Fruit fly (Drosophila melanogaster) whole organism, embryonic: ENCODE data around the gene mdu.

ENCODE experiments used
- Antp ChIP-seq: fragments of 200-800 bp; sonication (Bioruptor generic); optimal IDR thresholded peaks from 3 replicates; lab custom pipeline; 2016; ENCODE audit warnings: missing biosample characterization, missing genetic modification characterization
- Bteb2 ChIP-seq: fragments of 200-800 bp; sonication (Bioruptor generic); optimal IDR thresholded peaks from 2 replicates; lab custom pipeline; 2016; ENCODE audit warnings: missing biosample characterization, missing genetic modification characterization
- CG10209 ChIP-seq: fragments of 200-800 bp; sonication (Bioruptor generic); optimal IDR thresholded peaks from 3 replicates; lab custom pipeline; 2017; ENCODE audit warnings: missing biosample characterization, mild to moderate bottlenecking, missing genetic modification characterization, missing genetic modification reagents
- CG10462 ChIP-seq: fragments of 200-800 bp; sonication (Bioruptor generic); optimal IDR thresholded peaks from 2 replicates; lab custom pipeline; 2016; ENCODE audit warnings: missing biosample characterization, missing genetic modification characterization
- CG12104 ChIP-seq: fragments of 200-800 bp; sonication (Bioruptor generic); optimal IDR thresholded peaks from 3 replicates; lab custom pipeline; 2016; ENCODE audit warnings: missing biosample characterization, missing genetic modification characterization
- CG13624 ChIP-seq: fragments of 200-800 bp; sonication (Bioruptor generic); optimal IDR thresholded peaks from 2 replicates; lab custom pipeline; 2016; ENCODE audit warnings: missing biosample characterization, missing genetic modification characterization
- CG13775 ChIP-seq: fragments of 200-800 bp; sonication (Bioruptor generic); optimal IDR thresholded peaks from 3 replicates; lab custom pipeline; 2017; ENCODE audit warnings: missing biosample characterization, mild to moderate bottlenecking, missing genetic modification characterization
- CG14667 ChIP-seq: fragments of 200-800 bp; sonication (Bioruptor generic); IDR thresholded peaks from 2 replicates; pipeline ENCODE4 v1.3.6; 2022; ENCODE audit warnings: missing biosample characterization, missing genetic modification characterization
- CG1529 ChIP-seq: fragments of 200-800 bp; sonication (Bioruptor generic); optimal IDR thresholded peaks from 3 replicates; lab custom pipeline; 2018; ENCODE audit warnings: missing biosample characterization, missing genetic modification characterization
- CG17361 ChIP-seq: fragments of 200-800 bp; sonication (Bioruptor generic); IDR thresholded peaks from 3 replicates; pipeline ENCODE4 v1.3.6; 2022; ENCODE audit warnings: missing biosample characterization, missing genetic modification characterization
- CG18011 ChIP-seq: fragments of 200-800 bp; sonication (Bioruptor generic); optimal IDR thresholded peaks from 2 replicates; lab custom pipeline; 2017; ENCODE audit warnings: missing biosample characterization, missing genetic modification characterization, mild to moderate bottlenecking, moderate library complexity, missing genotype
- CG30403 ChIP-seq: fragments of 200-800 bp; sonication (Bioruptor generic); optimal IDR thresholded peaks from 3 replicates; lab custom pipeline; 2016; ENCODE audit warnings: missing biosample characterization, missing genetic modification characterization
- CG3281 ChIP-seq: fragments of 200-800 bp; sonication (Bioruptor generic); optimal IDR thresholded peaks from 3 replicates; lab custom pipeline; 2017; ENCODE audit warnings: missing biosample characterization, mild to moderate bottlenecking, missing genetic modification characterization
- CG34376 ChIP-seq: fragments of 200-800 bp; sonication (Bioruptor generic); optimal IDR thresholded peaks from 2 replicates; lab custom pipeline; 2018; ENCODE audit warnings: missing biosample characterization, mild to moderate bottlenecking, missing genetic modification characterization
- CG34422 ChIP-seq: fragments of 200-800 bp; sonication (Bioruptor generic); IDR thresholded peaks from 3 replicates; pipeline ENCODE4 v1.3.6; 2022; ENCODE audit warnings: missing biosample characterization, missing genetic modification characterization
- CG3838 ChIP-seq: fragments of 200-800 bp; sonication (Bioruptor generic); optimal IDR thresholded peaks from 3 replicates; lab custom pipeline; 2016; ENCODE audit warnings: missing biosample characterization, missing genetic modification characterization
- CG3847 ChIP-seq: fragments of 200-800 bp; sonication (Bioruptor generic); IDR thresholded peaks from 2 replicates; pipeline ENCODE4 v1.3.6; 2022; ENCODE audit warnings: missing biosample characterization, missing genetic modification characterization
- CG3995 ChIP-seq: fragments of 200-800 bp; sonication (Bioruptor generic); optimal IDR thresholded peaks from 3 replicates; lab custom pipeline; 2016; ENCODE audit warnings: missing biosample characterization, missing genetic modification characterization
- CG43689 ChIP-seq: fragments of 200-800 bp; sonication (Bioruptor generic); IDR thresholded peaks from 2 replicates; pipeline ENCODE4 v1.3.6; 2022; ENCODE audit warnings: missing biosample characterization, missing genetic modification characterization
- CG5245 ChIP-seq: fragments of 200-800 bp; sonication (Bioruptor generic); optimal IDR thresholded peaks from 3 replicates; lab custom pipeline; 2016; ENCODE audit warnings: missing biosample characterization, missing genetic modification characterization
- CG5953 ChIP-seq: fragments of 200-800 bp; sonication (Bioruptor generic); IDR thresholded peaks from 2 replicates; pipeline ENCODE4 v1.3.6; 2022; ENCODE audit warnings: missing biosample characterization, missing genetic modification characterization
- CG6654 ChIP-seq: fragments of 200-800 bp; sonication (Bioruptor generic); optimal IDR thresholded peaks from 2 replicates; lab custom pipeline; 2017; ENCODE audit warnings: missing biosample characterization, mild to moderate bottlenecking, missing genetic modification characterization
- CG6683 ChIP-seq: fragments of 200-800 bp; sonication (Bioruptor generic); optimal IDR thresholded peaks from 2 replicates; lab custom pipeline; 2017; ENCODE audit warnings: missing biosample characterization, mild to moderate bottlenecking, missing genetic modification characterization, missing genetic modification reagents
- CG6689 ChIP-seq: fragments of 200-800 bp; sonication (Bioruptor generic); IDR thresholded peaks from 2 replicates; pipeline ENCODE4 v1.3.6; 2022; ENCODE audit warnings: missing biosample characterization, missing genetic modification characterization
- CG7839 ChIP-seq: fragments of 200-800 bp; sonication (Bioruptor generic); optimal IDR thresholded peaks from 3 replicates; lab custom pipeline; 2018; ENCODE audit warnings: missing biosample characterization, mild to moderate bottlenecking, missing genetic modification characterization, moderate library complexity
- CG8924 ChIP-seq: fragments of 200-800 bp; optimal IDR thresholded peaks from 3 replicates; lab custom pipeline; 2019; ENCODE audit warnings: missing biosample characterization, mild to moderate bottlenecking, missing genetic modification characterization, moderate library complexity
- CG9932 ChIP-seq: fragments of 200-800 bp; sonication (Bioruptor generic); IDR thresholded peaks from 2 replicates; pipeline ENCODE4 v1.3.6; 2022; ENCODE audit warnings: missing biosample characterization, missing genetic modification characterization
- Dref ChIP-seq: fragments of 200-800 bp; sonication (Bioruptor generic); IDR thresholded peaks from 2 replicates; pipeline ENCODE4 v1.3.6; 2022; ENCODE audit warnings: missing biosample characterization, missing genetic modification characterization
- HLH54F ChIP-seq: fragments of 200-800 bp; sonication (Bioruptor generic); optimal IDR thresholded peaks from 3 replicates; lab custom pipeline; 2016; ENCODE audit warnings: missing biosample characterization, missing genetic modification characterization
- Ssrp ChIP-seq: fragments of 200-800 bp; sonication (Bioruptor generic); optimal IDR thresholded peaks from 2 replicates; lab custom pipeline; 2018; ENCODE audit warnings: missing biosample characterization, mild to moderate bottlenecking, missing genetic modification characterization, moderate library complexity
- ash1 ChIP-seq: fragments of 200-800 bp; sonication (Bioruptor generic); optimal IDR thresholded peaks from 2 replicates; lab custom pipeline; 2018; ENCODE audit warnings: missing biosample characterization, mild to moderate bottlenecking, missing genetic modification characterization
- bab2 ChIP-seq: fragments of 200-800 bp; sonication (Bioruptor generic); optimal IDR thresholded peaks from 2 replicates; lab custom pipeline; 2016; ENCODE audit warnings: missing biosample characterization, missing genetic modification characterization
- bcd ChIP-seq: fragments of 200-800 bp; sonication (Bioruptor generic); optimal IDR thresholded peaks from 2 replicates; lab custom pipeline; 2017; ENCODE audit warnings: missing biosample characterization, mild to moderate bottlenecking, missing genetic modification characterization
- caup ChIP-seq: fragments of 200-800 bp; sonication (Bioruptor generic); optimal IDR thresholded peaks from 3 replicates; lab custom pipeline; 2017; ENCODE audit warnings: missing biosample characterization, mild to moderate bottlenecking, missing genetic modification characterization, moderate library complexity; ENCODE audit not compliant: severe bottlenecking
- dmrt99B ChIP-seq: fragments of 200-800 bp; sonication (Bioruptor generic); optimal IDR thresholded peaks from 2 replicates; lab custom pipeline; 2018; ENCODE audit warnings: missing biosample characterization, mild to moderate bottlenecking, missing genetic modification characterization, moderate library complexity
- esg ChIP-seq: fragments of 200-800 bp; sonication (Bioruptor generic); conservative IDR thresholded peaks from 2 replicates; pipeline ENCODE4 v1.3.6; 2022; ENCODE audit warnings: missing biosample characterization, missing genetic modification characterization
- gro ChIP-seq: fragments of 200-800 bp; sonication (Bioruptor generic); optimal IDR thresholded peaks from 2 replicates; lab custom pipeline; 2016; ENCODE audit warnings: missing biosample characterization, missing genetic modification characterization
- ind ChIP-seq: fragments of 200-800 bp; sonication (Bioruptor generic); optimal IDR thresholded peaks from 3 replicates; lab custom pipeline; 2016; ENCODE audit warnings: missing biosample characterization, missing genetic modification characterization
- jumu ChIP-seq: fragments of 200-800 bp; sonication (Bioruptor generic); optimal IDR thresholded peaks from 3 replicates; lab custom pipeline; 2016; ENCODE audit warnings: missing biosample characterization, missing genetic modification characterization
- kni ChIP-seq: fragments of 200-800 bp; sonication (Bioruptor generic); optimal IDR thresholded peaks from 3 replicates; lab custom pipeline; 2017; ENCODE audit warnings: mild to moderate bottlenecking, missing biosample characterization, missing genetic modification reagents, missing genetic modification characterization
- lab ChIP-seq: fragments of 200-800 bp; sonication (Bioruptor generic); optimal IDR thresholded peaks from 3 replicates; lab custom pipeline; 2017; ENCODE audit warnings: missing biosample characterization, missing genetic modification characterization, mild to moderate bottlenecking, moderate library complexity, missing genetic modification reagents
- mam ChIP-seq: fragments of 200-800 bp; sonication (Bioruptor generic); optimal IDR thresholded peaks from 3 replicates; lab custom pipeline; 2016; ENCODE audit warnings: missing biosample characterization, missing genetic modification characterization
- pb ChIP-seq: fragments of 200-800 bp; sonication (Bioruptor generic); optimal IDR thresholded peaks from 3 replicates; lab custom pipeline; 2016; ENCODE audit warnings: missing biosample characterization, missing genetic modification characterization
- shn ChIP-seq: fragments of 200-800 bp; sonication (Bioruptor generic); optimal IDR thresholded peaks from 3 replicates; lab custom pipeline; 2016; ENCODE audit warnings: missing biosample characterization, missing genetic modification characterization
- sqz ChIP-seq: fragments of 200-800 bp; sonication (Bioruptor generic); optimal IDR thresholded peaks from 3 replicates; lab custom pipeline; 2018; ENCODE audit warnings: missing biosample characterization, mild to moderate bottlenecking, missing genetic modification characterization
- tin ChIP-seq: fragments of 200-800 bp; sonication (Bioruptor generic); optimal IDR thresholded peaks from 3 replicates; lab custom pipeline; 2016; ENCODE audit warnings: missing biosample characterization, missing genetic modification characterization
- tio ChIP-seq: fragments of 200-800 bp; sonication (Bioruptor generic); optimal IDR thresholded peaks from 2 replicates; lab custom pipeline; 2017; ENCODE audit warnings: missing biosample characterization, missing genetic modification characterization, inconsistent platforms
- wdn ChIP-seq: fragments of 200-800 bp; sonication (Bioruptor generic); IDR thresholded peaks from 2 replicates; pipeline ENCODE4 v1.3.6; 2022; ENCODE audit warnings: missing biosample characterization, missing genetic modification characterization
- wor ChIP-seq: fragments of 200-800 bp; sonication (Bioruptor generic); IDR thresholded peaks from 2 replicates; pipeline ENCODE4 v1.3.6; 2022; ENCODE audit warnings: missing biosample characterization, missing genetic modification characterization
- z ChIP-seq: fragments of 200-800 bp; sonication (Bioruptor generic); IDR thresholded peaks from 3 replicates; pipeline ENCODE4 v1.3.6; 2022; ENCODE audit warnings: missing biosample characterization, missing genetic modification characterization

mdu gene

dm6 chrX:12469172-12469571, 27.8 kb upstream of the mdu start (continued):
- TF ChIP-seq Bteb2 (GFP tag; lab: Kevin White, UChicago) (no peak), lab (GFP tag; lab: Kevin White, UChicago) (peak; percentile 13), CG34376 (GFP tag; lab: Kevin White, UChicago) (peak; percentile 61)

DNA sequence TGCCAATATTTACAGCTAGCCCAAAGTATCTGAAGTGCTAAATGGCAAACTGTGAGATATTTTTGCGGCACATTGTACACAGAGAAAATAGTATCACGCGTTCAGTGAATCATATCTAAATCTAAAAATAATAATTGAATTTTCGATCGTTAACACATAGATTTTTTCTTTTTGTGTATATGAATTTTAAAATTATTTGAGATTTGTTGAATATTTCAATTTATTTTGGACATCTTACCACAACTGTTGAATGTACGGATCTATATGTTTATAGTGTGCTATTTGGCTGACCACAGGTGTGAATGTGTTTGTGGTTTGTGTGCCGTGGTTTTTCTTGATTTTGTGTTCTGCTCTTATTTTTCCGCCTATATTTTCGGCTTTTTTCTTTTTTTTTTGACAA, 27.2 kb upstream of the mdu start:
- peak; percentile 55 for TF ChIP-seq bcd (GFP tag; lab: Kevin White, UChicago)
- TF ChIP-seq CG3281 = peak; percentile 67
- TF ChIP-seq z (GFP tag; lab: Robert Waterston, UW) = no peak
- peak; percentile 62 for TF ChIP-seq mam
- 0 out of 2 replicates have a peak, but pooled peaks have one; percentile 11 for TF ChIP-seq Dref
- TF ChIP-seq gro (GFP tag; lab: Kevin White, UChicago) = peak; percentile 16
- TF ChIP-seq shn (GFP tag; lab: Kevin White, UChicago) = peak; percentile 26
- TF ChIP-seq wdn (GFP tag; lab: Robert Waterston, UW) = peak; percentile 57
- TF ChIP-seq CG3847 (GFP tag; lab: Robert Waterston, UW) = peak; percentile 53
- TF ChIP-seq caup (GFP tag; lab: Kevin White, UChicago) = peak; percentile 19
- TF ChIP-seq CG34422 = no peak
- peak; percentile 34 for TF ChIP-seq Ssrp
- TF ChIP-seq Antp (GFP tag; lab: Kevin White, UChicago) = peak; percentile 14
- peak; percentile 58 for TF ChIP-seq esg (GFP tag; lab: Robert Waterston, UW)
- TF ChIP-seq CG10462 = no peak
- peak; percentile 12; the same call in 1 of the 2 replicates for TF ChIP-seq CG6689 (GFP tag; lab: Robert Waterston, UW)
- peak; percentile 38 for TF ChIP-seq bab2 (GFP tag; lab: Kevin White, UChicago)
- peak; percentile 15 for TF ChIP-seq CG5245
- TF ChIP-seq CG13624 (GFP tag; lab: Kevin White, UChicago) = no peak
- TF ChIP-seq jumu (GFP tag; lab: Kevin White, UChicago) = peak; percentile 54
- TF ChIP-seq CG1529 (GFP tag; lab: Kevin White, UChicago) = peak; percentile 20
- TF ChIP-seq CG9932 (GFP tag; lab: Robert Waterston, UW) = peak; percentile 75
- peak; percentile 43 for TF ChIP-seq HLH54F (GFP tag; lab: Kevin White, UChicago)
- TF ChIP-seq ind (GFP tag; lab: Kevin White, UChicago) = peak; percentile 60
- no peak for TF ChIP-seq CG3838
- TF ChIP-seq CG43689 = no peak
- TF ChIP-seq CG18011 (GFP tag; lab: Kevin White, UChicago) = no peak
- TF ChIP-seq CG10209 (GFP tag; lab: Kevin White, UChicago) = peak; percentile 67
- TF ChIP-seq tin (GFP tag; lab: Kevin White, UChicago) = peak; percentile 42
- no peak for TF ChIP-seq CG5953 (GFP tag; lab: Robert Waterston, UW)
- 0 out of 2 replicates have a peak, but pooled peaks have one; percentile 22 for TF ChIP-seq wor (GFP tag; lab: Robert Waterston, UW)
- peak; percentile 73 for TF ChIP-seq CG17361 (GFP tag; lab: Robert Waterston, UW)
- peak; percentile 1 for TF ChIP-seq CG6683 (GFP tag; lab: Kevin White, UChicago)
- peak; percentile 53 for TF ChIP-seq CG8924 (tag; lab: Kevin White, UChicago)
- peak; percentile 57 for TF ChIP-seq dmrt99B (tag; lab: Kevin White, UChicago)
- peak; percentile 64 for TF ChIP-seq CG13775 (GFP tag; lab: Kevin White, UChicago)
- peak; percentile 25 for TF ChIP-seq CG12104 (GFP tag; lab: Kevin White, UChicago)
- TF ChIP-seq tio (GFP tag; lab: Kevin White, UChicago) = peak; percentile 60
- peak; percentile 31 for TF ChIP-seq CG3995 (GFP tag; lab: Kevin White, UChicago)
- peak; percentile 60 for TF ChIP-seq CG7839
- TF ChIP-seq pb (GFP tag; lab: Kevin White, UChicago) = peak; percentile 7
- TF ChIP-seq CG14667 = peak; percentile 37; the same call in 1 of the 2 replicates
- no peak for TF ChIP-seq ash1 (GFP tag; lab: Kevin White, UChicago)
- TF ChIP-seq CG30403 = peak; percentile 68
- no peak for TF ChIP-seq sqz
- TF ChIP-seq CG6654 (GFP tag; lab: Kevin White, UChicago) = peak; percentile 23
- TF ChIP-seq kni = no peak
